Worm (Caenorhabditis elegans): ENCODE results near the gene Y52E8A.6.

DNA sequence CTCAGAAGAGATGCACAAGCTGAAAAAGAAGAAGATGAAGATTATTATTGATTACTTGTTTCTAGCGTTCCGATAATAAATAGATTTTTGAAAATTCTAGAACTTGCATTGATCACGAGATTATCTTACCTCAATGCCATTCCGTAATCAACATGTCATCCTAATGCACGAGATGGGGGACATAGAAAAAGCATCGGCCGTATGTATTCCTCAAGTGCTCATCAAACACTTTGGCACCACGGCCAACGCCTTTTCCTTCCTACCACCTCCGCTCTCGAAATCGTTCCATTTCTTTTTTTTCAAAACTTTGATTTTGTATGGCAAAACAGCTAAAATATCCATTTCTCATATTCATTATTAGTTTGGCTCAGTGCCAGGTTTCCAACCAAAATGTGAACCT, 39.0 kb upstream of the Y52E8A.6 start, which contains the start of gene lat-2:
- no peak for TF ChIP-seq F26F4.8 (GFP tag; conservative IDR thresholded peaks at IDR 0.05)
- no peak for TF ChIP-seq attf-4 (tag; optimal IDR thresholded peaks at IDR 0.05)
- TF ChIP-seq Y105C5A.15 (GFP tag; IDR thresholded peaks at IDR 0.05) = no peak
- TF ChIP-seq nhr-11 (tag; optimal IDR thresholded peaks at IDR 0.05) = no peak
- no peak for TF ChIP-seq zag-1 (tag; optimal IDR thresholded peaks at IDR 0.05)
- TF ChIP-seq nhr-237 (tag; optimal IDR thresholded peaks at IDR 0.05) = no peak
- no peak for TF ChIP-seq daf-12 (tag; optimal IDR thresholded peaks at IDR 0.05)
- TF ChIP-seq snpc-4 (tag; optimal IDR thresholded peaks at IDR 0.05) = no peak
- no peak for TF ChIP-seq jun-1 (tag; optimal IDR thresholded peaks at IDR 0.05)
- no peak for TF ChIP-seq aly-2 (tag; optimal IDR thresholded peaks at IDR 0.05)
- TF ChIP-seq lsy-2 (tag; optimal IDR thresholded peaks at IDR 0.05) = no peak
- no peak for TF ChIP-seq unc-39 (tag; optimal IDR thresholded peaks at IDR 0.05)
- TF ChIP-seq ama-1 (optimal IDR thresholded peaks at IDR 0.05) = no peak

Data from whole organism, L4 larva.